Worm (Caenorhabditis elegans) whole organism, L4 larva: ENCODE measurements around the gene cyp-13A8.

Experiments
- D1046.2 ChIP-seq: fragments of 200-800 bp; sonication (Bioruptor generic); IDR thresholded peaks from 2 replicates; pipeline ENCODE4 v1.3.6; 2022; ENCODE audit warnings: missing genetic modification characterization, missing compliant biosample characterization
- F26F4.8 ChIP-seq: fragments of 200-800 bp; sonication (Bioruptor generic); conservative IDR thresholded peaks from 2 replicates; pipeline ENCODE4 v1.3.6; 2022; ENCODE audit warnings: missing genetic modification characterization, missing compliant biosample characterization
- F37D6.2 ChIP-seq: sonication (generic microtip); optimal IDR thresholded peaks from 2 replicates; lab custom pipeline; 2016; ENCODE audit warnings: mild to moderate bottlenecking, missing genetic modification characterization, missing compliant biosample characterization
- T20F7.1 ChIP-seq: fragments of 200-800 bp; sonication (Bioruptor generic); optimal IDR thresholded peaks from 2 replicates; lab custom pipeline; 2018; ENCODE audit warnings: mild to moderate bottlenecking, missing genetic modification characterization, missing compliant biosample characterization
- T26A8.4 ChIP-seq: fragments of 200-800 bp; sonication (Bioruptor generic); IDR thresholded peaks from 2 replicates; pipeline ENCODE4 v1.3.6; 2022; ENCODE audit warnings: missing genetic modification characterization, missing compliant biosample characterization
- Y75B8A.6 ChIP-seq: fragments of 200-800 bp; sonication (Bioruptor generic); IDR thresholded peaks from 2 replicates; pipeline ENCODE4 v1.3.6; 2022; ENCODE audit warnings: missing genetic modification reagents, missing genetic modification characterization, missing compliant biosample characterization
- ZK546.5 ChIP-seq, 2 experiments: sonication (generic microtip); optimal IDR thresholded peaks; 2 replicates each; lab custom pipeline; 2017; ENCODE audit warnings: missing biosample characterization in 2 of 2, missing genetic modification characterization in 2 of 2
- arid-1 ChIP-seq: fragments of 200-800 bp; sonication (Bioruptor generic); conservative IDR thresholded peaks from 2 replicates; pipeline ENCODE4 v1.3.6; 2022; ENCODE audit warnings: missing genetic modification reagents, missing genetic modification characterization, missing compliant biosample characterization
- ceh-20 ChIP-seq: fragments of 200-800 bp; sonication (Bioruptor generic); IDR thresholded peaks from 2 replicates; pipeline ENCODE4 v1.3.6; 2022; ENCODE audit warnings: missing genetic modification reagents, missing genetic modification characterization, missing compliant biosample characterization
- ceh-28 ChIP-seq: fragments of 150-350 bp; optimal IDR thresholded peaks from 2 replicates; lab custom pipeline; 2014; ENCODE audit warnings: missing biosample characterization, missing genetic modification reagents, missing genetic modification characterization
- ceh-44 ChIP-seq: fragments of 200-800 bp; sonication (Bioruptor generic); IDR thresholded peaks from 2 replicates; pipeline ENCODE4 v1.3.6; 2022; ENCODE audit warnings: missing genetic modification reagents, missing genetic modification characterization, missing compliant biosample characterization
- cey-2 ChIP-seq: sonication (generic microtip); optimal IDR thresholded peaks from 3 replicates; lab custom pipeline; 2017; ENCODE audit warnings: missing genetic modification characterization, mild to moderate bottlenecking, missing compliant biosample characterization, antibody characterized with exemption, borderline replicate concordance; ENCODE audit not compliant: insufficient read depth
- daf-12 ChIP-seq: fragments of 150-350 bp; optimal IDR thresholded peaks from 2 replicates; lab custom pipeline; 2014; ENCODE audit warnings: missing biosample characterization, missing genetic modification reagents, missing genetic modification characterization
- daf-16 ChIP-seq, 3 experiments: sonication (generic microtip); optimal IDR thresholded peaks; 2 replicates each; lab custom pipeline; 2016 to 2017; ENCODE audit warnings: missing genetic modification characterization in 3 of 3, missing genetic modification reagents in 3 of 3, mild to moderate bottlenecking in 2 of 3, missing compliant biosample characterization in 2 of 3, missing biosample characterization in 1 of 3, moderate library complexity in 1 of 3
- dmd-6 ChIP-seq: fragments of 200-800 bp; sonication (Bioruptor generic); IDR thresholded peaks from 2 replicates; pipeline ENCODE4 v1.3.6; 2022; ENCODE audit warnings: missing genetic modification reagents, missing genetic modification characterization, missing compliant biosample characterization
- dmd-8 ChIP-seq: fragments of 200-800 bp; sonication (Bioruptor generic); IDR thresholded peaks from 2 replicates; pipeline ENCODE4 v1.3.6; 2022; ENCODE audit warnings: missing genetic modification characterization, missing compliant biosample characterization
- dpl-1 ChIP-seq: fragments of 150-350 bp; optimal IDR thresholded peaks from 2 replicates; lab custom pipeline; 2014; ENCODE audit warnings: missing biosample characterization, missing genetic modification reagents, missing genetic modification characterization
- dve-1 ChIP-seq: sonication (generic microtip); optimal IDR thresholded peaks from 2 replicates; lab custom pipeline; 2017; ENCODE audit warnings: antibody characterized with exemption, mild to moderate bottlenecking, missing genetic modification characterization, missing compliant biosample characterization; ENCODE audit not compliant: insufficient read depth
- egl-27 ChIP-seq: sonication (generic microtip); optimal IDR thresholded peaks from 3 replicates; lab custom pipeline; 2017; ENCODE audit warnings: missing biosample characterization, missing genetic modification reagents, missing genetic modification characterization
- fkh-10 ChIP-seq: fragments of 150-350 bp; optimal IDR thresholded peaks from 2 replicates; lab custom pipeline; 2014; ENCODE audit warnings: missing biosample characterization, missing genetic modification reagents, missing genetic modification characterization
- gei-8 ChIP-seq: fragments of 200-800 bp; sonication (Bioruptor generic); optimal IDR thresholded peaks from 2 replicates; lab custom pipeline; 2018; ENCODE audit warnings: mild to moderate bottlenecking, missing genetic modification characterization, missing compliant biosample characterization
- hlh-30 ChIP-seq: sonication (generic microtip); optimal IDR thresholded peaks from 2 replicates; lab custom pipeline; 2017; ENCODE audit warnings: antibody characterized with exemption, mild to moderate bottlenecking, missing genetic modification characterization, missing compliant biosample characterization; ENCODE audit not compliant: insufficient read depth
- hmg-1.1 ChIP-seq: fragments of 200-800 bp; sonication (Bioruptor generic); IDR thresholded peaks from 2 replicates; pipeline ENCODE4 v1.3.6; 2022; ENCODE audit warnings: missing genetic modification reagents, missing genetic modification characterization, missing compliant biosample characterization
- lim-7 ChIP-seq: fragments of 200-800 bp; sonication (Bioruptor generic); IDR thresholded peaks from 2 replicates; pipeline ENCODE4 v1.3.6; 2022; ENCODE audit warnings: missing genetic modification characterization, missing compliant biosample characterization
- lin-15B ChIP-seq: fragments of 150-350 bp; sonication (generic microtip); optimal IDR thresholded peaks from 3 replicates; lab custom pipeline; 2014; ENCODE audit warnings: missing biosample characterization, missing genetic modification characterization
- lin-29 ChIP-seq: fragments of 200-800 bp; sonication (Bioruptor generic); IDR thresholded peaks from 2 replicates; pipeline ENCODE4 v1.3.6; 2022; ENCODE audit warnings: missing genetic modification reagents, missing genetic modification characterization, missing compliant biosample characterization
- lir-3 ChIP-seq: sonication (generic microtip); optimal IDR thresholded peaks from 2 replicates; lab custom pipeline; 2016; ENCODE audit warnings: mild to moderate bottlenecking, missing genetic modification characterization, missing compliant biosample characterization
- madf-5 ChIP-seq, 2 experiments: fragments of 200-800 bp; sonication (Bioruptor generic); IDR thresholded peaks; 2 replicates each; pipeline ENCODE4 v1.3.6; 2022; ENCODE audit warnings: missing compliant biosample characterization in 2 of 2, missing genetic modification characterization in 2 of 2
- mdl-1 ChIP-seq, 2 experiments: fragments of 150-350 bp in 1 of 2; sonication (generic microtip) in 1 of 2; optimal IDR thresholded peaks; 2 replicates each; lab custom pipeline; 2014 to 2017; ENCODE audit warnings: missing biosample characterization in 2 of 2, missing genetic modification characterization in 2 of 2
- mdt-29 ChIP-seq: fragments of 200-800 bp; sonication (Bioruptor generic); IDR thresholded peaks from 2 replicates; pipeline ENCODE4 v1.3.6; 2022; ENCODE audit warnings: missing genetic modification reagents, missing genetic modification characterization, missing compliant biosample characterization
- mep-1 ChIP-seq: fragments of 150-350 bp; sonication (generic microtip); optimal IDR thresholded peaks from 3 replicates; lab custom pipeline; 2014; ENCODE audit warnings: missing biosample characterization, missing genetic modification characterization
- mxl-2 ChIP-seq: fragments of 200-800 bp; sonication (Bioruptor generic); conservative IDR thresholded peaks from 2 replicates; pipeline ENCODE4 v1.3.6; 2022; ENCODE audit warnings: missing genetic modification reagents, missing genetic modification characterization, missing compliant biosample characterization
- mxl-3 ChIP-seq: fragments of 200-800 bp; sonication (Bioruptor generic); optimal IDR thresholded peaks from 2 replicates; lab custom pipeline; 2018; ENCODE audit warnings: mild to moderate bottlenecking, missing genetic modification characterization, missing compliant biosample characterization
- nhr-10 ChIP-seq: fragments of 150-350 bp; optimal IDR thresholded peaks from 2 replicates; lab custom pipeline; 2014; ENCODE audit warnings: missing biosample characterization, missing genetic modification characterization
- nhr-102 ChIP-seq: sonication (generic microtip); optimal IDR thresholded peaks from 2 replicates; lab custom pipeline; 2016; ENCODE audit warnings: mild to moderate bottlenecking, missing genetic modification characterization, moderate library complexity, missing compliant biosample characterization
- nhr-11 ChIP-seq: fragments of 150-350 bp; optimal IDR thresholded peaks from 2 replicates; lab custom pipeline; 2014; ENCODE audit warnings: missing biosample characterization, missing genetic modification characterization
- nhr-111 ChIP-seq: fragments of 200-800 bp; sonication (Bioruptor generic); optimal IDR thresholded peaks from 2 replicates; lab custom pipeline; 2018; ENCODE audit warnings: mild to moderate bottlenecking, missing genetic modification characterization, missing compliant biosample characterization
- nhr-25 ChIP-seq: sonication (generic microtip); optimal IDR thresholded peaks from 2 replicates; lab custom pipeline; 2017; ENCODE audit warnings: missing genetic modification characterization, mild to moderate bottlenecking, missing compliant biosample characterization, antibody characterized with exemption, moderate library complexity, borderline replicate concordance; ENCODE audit not compliant: insufficient read depth
- nhr-76 ChIP-seq: fragments of 150-350 bp; optimal IDR thresholded peaks from 2 replicates; lab custom pipeline; 2014; ENCODE audit warnings: missing biosample characterization, missing genetic modification characterization
- nhr-77 ChIP-seq: fragments of 150-350 bp; optimal IDR thresholded peaks from 2 replicates; lab custom pipeline; 2014; ENCODE audit warnings: missing biosample characterization, missing genetic modification characterization
- pqm-1 ChIP-seq: sonication (generic microtip); optimal IDR thresholded peaks from 2 replicates; lab custom pipeline; 2017; ENCODE audit warnings: missing biosample characterization, missing genetic modification characterization
- sdz-12 ChIP-seq: fragments of 200-800 bp; sonication (Bioruptor generic); optimal IDR thresholded peaks from 2 replicates; lab custom pipeline; 2018; ENCODE audit warnings: mild to moderate bottlenecking, missing genetic modification characterization, missing compliant biosample characterization
- skn-1 ChIP-seq: fragments of 150-350 bp; optimal IDR thresholded peaks from 2 replicates; lab custom pipeline; 2014; ENCODE audit warnings: missing biosample characterization, missing genetic modification characterization
- snpc-4 ChIP-seq: fragments of 150-350 bp; optimal IDR thresholded peaks from 2 replicates; lab custom pipeline; 2014; ENCODE audit warnings: missing biosample characterization, missing genetic modification characterization
- spr-3 ChIP-seq: fragments of 200-800 bp; sonication (Bioruptor generic); optimal IDR thresholded peaks from 2 replicates; lab custom pipeline; 2018; ENCODE audit warnings: mild to moderate bottlenecking, missing genetic modification characterization, missing compliant biosample characterization
- tra-1 ChIP-seq: fragments of 200-800 bp; sonication (Bioruptor generic); IDR thresholded peaks from 2 replicates; pipeline ENCODE4 v1.3.6; 2022; ENCODE audit warnings: missing genetic modification reagents, missing genetic modification characterization, missing compliant biosample characterization
- unc-39 ChIP-seq: sonication (generic microtip); optimal IDR thresholded peaks from 2 replicates; lab custom pipeline; 2017; ENCODE audit warnings: missing biosample characterization, missing genetic modification characterization
- unc-62 ChIP-seq, 3 experiments: fragments of 150-350 bp in 1 of 3; sonication (generic microtip); optimal IDR thresholded peaks in 2 of 3; peaks in 1 of 3; 1 replicate in 1 of 3; 2 replicates in 2 of 3; lab custom pipeline; 2014 to 2017; ENCODE audit warnings: missing biosample characterization in 3 of 3, missing genetic modification characterization in 3 of 3, missing genetic modification reagents in 3 of 3, missing genotype in 1 of 3
- zag-1 ChIP-seq: fragments of 150-350 bp; optimal IDR thresholded peaks from 2 replicates; lab custom pipeline; 2014; ENCODE audit warnings: missing biosample characterization, missing genetic modification characterization
- zfp-3 ChIP-seq: fragments of 200-800 bp; sonication (Bioruptor generic); conservative IDR thresholded peaks from 2 replicates; pipeline ENCODE4 v1.3.6; 2022; ENCODE audit warnings: missing genetic modification reagents, missing genetic modification characterization, missing compliant biosample characterization
- ztf-11 ChIP-seq: fragments of 150-350 bp; optimal IDR thresholded peaks from 2 replicates; lab custom pipeline; 2014; ENCODE audit warnings: missing biosample characterization, missing genetic modification characterization

Gene cyp-13A8

ce11 chrII:9800251-9800650 lies 7.1 kb downstream of the cyp-13A8 start, which contains the start of gene cyp-13A5 (continued):
- TF ChIP-seq arid-1 (GFP tag; lab: Robert Waterston, UW) (no peak), mxl-2 (GFP tag; lab: Robert Waterston, UW) (no peak), unc-62 (GFP tag; optimal IDR thresholded peaks at IDR 0.05 in 1 of 2; lab: Kevin White, UChicago) (peak in 1 of 2 experiments; percentile 77), unc-62 (tag; optimal IDR thresholded peaks at IDR 0.05; lab: Kevin White, UChicago) (no peak), dmd-8 (GFP tag; lab: Robert Waterston, UW) (no peak), snpc-4 (no peak), ceh-44 (GFP tag; lab: Robert Waterston, UW) (no peak), nhr-11 (peak; percentile 19), D1046.2 (GFP tag; lab: Robert Waterston, UW) (no peak), hlh-30 (tag; lab: Kevin White, UChicago) (peak; percentile 76), dmd-6 (GFP tag; lab: Robert Waterston, UW) (peak; percentile 82), lim-7 (GFP tag; lab: Robert Waterston, UW) (no peak), ztf-11 (tag; lab: Kevin White, UChicago) (no peak), nhr-77 (tag; lab: Kevin White, UChicago) (peak; percentile 73), skn-1 (tag; lab: Kevin White, UChicago) (no peak), fkh-10 (GFP tag; lab: Kevin White, UChicago) (no peak), nhr-76 (tag; lab: Kevin White, UChicago) (no peak), mxl-3 (peak; percentile 26), zfp-3 (GFP tag; lab: Robert Waterston, UW) (no peak), lin-15B (tag; lab: Kevin White, UChicago) (no peak), daf-16 (GFP tag; optimal IDR thresholded peaks at IDR 0.05; lab: Kevin White, UChicago) (no peak), daf-16 (tag; optimal IDR thresholded peaks at IDR 0.05; lab: Kevin White, UChicago) (peak; percentile 83), T20F7.1 (GFP tag; lab: Kevin White, UChicago) (no peak), pqm-1 (tag; lab: Kevin White, UChicago) (peak; percentile 59), F37D6.2 (tag; lab: Kevin White, UChicago) (no peak), ZK546.5 (tag; optimal IDR thresholded peaks at IDR 0.05; lab: Kevin White, UChicago) (no peak), nhr-25 (no peak), ceh-28 (tag; lab: Kevin White, UChicago) (no peak), dpl-1 (GFP tag; lab: Kevin White, UChicago) (no peak), lin-29 (no peak), nhr-10 (no peak), Y75B8A.6 (GFP tag; lab: Robert Waterston, UW) (no peak), F26F4.8 (no peak), daf-12 (no peak), spr-3 (GFP tag; lab: Kevin White, UChicago) (no peak), T26A8.4 (GFP tag; lab: Robert Waterston, UW) (no peak), mdl-1 (tag; optimal IDR thresholded peaks at IDR 0.05; lab: Kevin White, UChicago) (peak in 1 of 2 experiments; percentile 46), cey-2 (no peak), tra-1 (GFP tag; lab: Robert Waterston, UW) (no peak), zag-1 (tag; lab: Kevin White, UChicago) (no peak), nhr-111 (GFP tag; lab: Kevin White, UChicago) (no peak), gei-8 (GFP tag; lab: Kevin White, UChicago) (no peak), unc-39 (no peak), egl-27 (tag; lab: Kevin White, UChicago) (no peak), mdt-29 (GFP tag; lab: Robert Waterston, UW) (no peak), nhr-102 (tag; lab: Kevin White, UChicago) (peak; percentile 64), ceh-20 (GFP tag; lab: Robert Waterston, UW) (peak; percentile 43; the same call in 1 of the 2 replicates), sdz-12 (GFP tag; lab: Kevin White, UChicago) (no peak), hmg-1.1 (GFP tag; lab: Robert Waterston, UW) (no peak), lir-3 (no peak), dve-1 (tag; lab: Kevin White, UChicago) (peak; percentile 28), mep-1 (tag; lab: Kevin White, UChicago) (no peak), madf-5 (GFP tag; IDR thresholded peaks at IDR 0.05; lab: Robert Waterston, UW) (no peak)
